Worm (Caenorhabditis elegans) whole organism, L4/young adult: Measurements from ENCODE around the gene lgc-57.

Experiments used
- W03F9.2 ChIP-seq: fragments of 150-350 bp; optimal IDR thresholded peaks from 2 replicates; lab custom pipeline; 2014; ENCODE audit warnings: missing biosample characterization, missing genetic modification characterization
- dao-5 ChIP-seq: sonication (generic microtip); optimal IDR thresholded peaks from 2 replicates; lab custom pipeline; 2016; ENCODE audit warnings: missing genotype, missing genetic modification characterization, moderate library complexity, missing compliant biosample characterization

DNA sequence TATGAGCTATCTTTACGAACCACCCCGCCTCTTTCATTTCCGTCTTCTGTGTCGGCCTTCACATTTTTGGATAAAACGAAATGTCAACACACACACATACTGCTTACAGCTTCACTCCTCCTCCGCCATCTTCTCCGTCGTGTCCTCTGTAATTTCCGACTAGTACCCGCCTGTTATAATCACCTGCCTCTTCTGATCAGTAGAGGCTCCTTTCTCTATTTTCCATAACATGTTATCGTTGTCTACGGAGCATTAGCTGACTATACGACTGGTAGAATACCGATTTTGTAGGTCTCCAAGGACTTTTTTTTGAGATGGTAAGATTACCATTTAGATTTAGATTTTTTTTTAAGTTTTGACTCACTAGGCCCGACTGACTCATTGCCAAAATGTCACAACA, 9.9 kb upstream of the lgc-57 start:
- TF ChIP-seq W03F9.2, result no peak
- no peak for TF ChIP-seq dao-5
